Worm (Caenorhabditis elegans) whole organism, L1 larva: ENCODE data around the gene cex-1.
A peak's percentile ranks its signal among the peaks of the same experiment; 100 is the strongest.

ENCODE experiments used
- C04F5.9 ChIP-seq: sonication (generic microtip); optimal IDR thresholded peaks from 2 replicates; lab custom pipeline; 2016; ENCODE audit warnings: missing genetic modification characterization, missing compliant biosample characterization
- C16A3.4 ChIP-seq: fragments of 150-350 bp; optimal IDR thresholded peaks from 2 replicates; lab custom pipeline; 2014; ENCODE audit warnings: missing biosample characterization, missing genetic modification characterization
- C34B4.2 ChIP-seq: sonication (generic microtip); optimal IDR thresholded peaks from 2 replicates; lab custom pipeline; 2017; ENCODE audit warnings: mild to moderate bottlenecking, missing genetic modification characterization, missing compliant biosample characterization
- Y116A8C.19 ChIP-seq: sonication (generic microtip); optimal IDR thresholded peaks from 2 replicates; lab custom pipeline; 2016; ENCODE audit warnings: missing compliant biosample characterization, missing genetic modification characterization, borderline replicate concordance
- aha-1 ChIP-seq: fragments of 150-350 bp; optimal IDR thresholded peaks from 2 replicates; lab custom pipeline; 2014; ENCODE audit warnings: missing biosample characterization, missing genetic modification characterization
- aly-2 ChIP-seq: fragments of 150-350 bp; optimal IDR thresholded peaks from 2 replicates; lab custom pipeline; 2014; ENCODE audit warnings: missing biosample characterization, missing genetic modification characterization
- blmp-1 ChIP-seq: fragments of 150-350 bp; optimal IDR thresholded peaks from 2 replicates; lab custom pipeline; 2014; ENCODE audit warnings: missing biosample characterization, missing genetic modification characterization
- ceh-63 ChIP-seq: fragments of 200-800 bp; sonication (Bioruptor generic); optimal IDR thresholded peaks from 2 replicates; lab custom pipeline; 2018; ENCODE audit warnings: mild to moderate bottlenecking, missing genetic modification characterization, missing compliant biosample characterization
- ceh-8 ChIP-seq: fragments of 200-800 bp; sonication (Bioruptor generic); optimal IDR thresholded peaks from 2 replicates; lab custom pipeline; 2018; ENCODE audit warnings: mild to moderate bottlenecking, missing genetic modification characterization, moderate library complexity, missing compliant biosample characterization
- egl-13 ChIP-seq: sonication (generic microtip); optimal IDR thresholded peaks from 2 replicates; lab custom pipeline; 2016; ENCODE audit warnings: missing genotype, missing genetic modification reagents, missing genetic modification characterization, missing compliant biosample characterization
- elt-3 ChIP-seq, 6 experiments: fragments of 150-350 bp in 1 of 6; sonication (generic microtip); optimal IDR thresholded peaks; 2 replicates each; lab custom pipeline; 2017 to 2018; ENCODE audit warnings: missing biosample characterization in 6 of 6, missing genetic modification characterization in 6 of 6, inconsistent platforms in 1 of 6
- fkh-4 ChIP-seq: sonication (generic microtip); optimal IDR thresholded peaks from 2 replicates; lab custom pipeline; 2016; ENCODE audit warnings: missing compliant biosample characterization, missing genetic modification characterization, borderline replicate concordance
- grh-1 ChIP-seq: fragments of 200-800 bp; sonication (Bioruptor generic); IDR thresholded peaks from 2 replicates; pipeline ENCODE4 v1.3.6; 2022; ENCODE audit warnings: missing genetic modification reagents, missing genetic modification characterization, missing compliant biosample characterization
- hlh-4 ChIP-seq: sonication (generic microtip); optimal IDR thresholded peaks from 2 replicates; lab custom pipeline; 2016; ENCODE audit warnings: mild to moderate bottlenecking, missing genetic modification characterization, missing compliant biosample characterization
- jun-1 ChIP-seq: fragments of 150-350 bp; optimal IDR thresholded peaks from 2 replicates; lab custom pipeline; 2014; ENCODE audit warnings: missing biosample characterization, missing genetic modification reagents, missing genetic modification characterization
- lin-15B ChIP-seq: fragments of 150-350 bp; sonication (generic microtip); optimal IDR thresholded peaks from 3 replicates; lab custom pipeline; 2014; ENCODE audit warnings: missing biosample characterization, missing genetic modification characterization
- mab-9 ChIP-seq: fragments of 200-800 bp; sonication (Bioruptor generic); IDR thresholded peaks from 2 replicates; pipeline ENCODE4 v1.3.6; 2022; ENCODE audit warnings: missing genetic modification reagents, missing genetic modification characterization, missing compliant biosample characterization
- mdl-1 ChIP-seq, 2 experiments: fragments of 150-350 bp; optimal IDR thresholded peaks; 2 replicates each; lab custom pipeline; 2014 to 2017; ENCODE audit warnings: missing biosample characterization in 2 of 2, missing genetic modification characterization in 2 of 2, inconsistent platforms in 1 of 2
- nhr-11 ChIP-seq: fragments of 150-350 bp; optimal IDR thresholded peaks from 2 replicates; lab custom pipeline; 2014; ENCODE audit warnings: missing biosample characterization, missing genetic modification characterization
- nhr-12 ChIP-seq: sonication (generic microtip); optimal IDR thresholded peaks from 2 replicates; lab custom pipeline; 2017; ENCODE audit warnings: missing biosample characterization, missing genetic modification characterization
- nhr-19 ChIP-seq: fragments of 200-800 bp; sonication (Bioruptor generic); conservative IDR thresholded peaks from 2 replicates; pipeline ENCODE4 v1.3.6; 2022; ENCODE audit warnings: missing genetic modification characterization, missing compliant biosample characterization
- nhr-237 ChIP-seq: fragments of 150-350 bp; optimal IDR thresholded peaks from 2 replicates; lab custom pipeline; 2014; ENCODE audit warnings: missing biosample characterization, missing genetic modification characterization
- nhr-28 ChIP-seq: fragments of 150-350 bp; optimal IDR thresholded peaks from 2 replicates; lab custom pipeline; 2014; ENCODE audit warnings: missing biosample characterization, missing genetic modification characterization
- nhr-47 ChIP-seq: sonication (generic microtip); optimal IDR thresholded peaks from 2 replicates; lab custom pipeline; 2016; ENCODE audit warnings: mild to moderate bottlenecking, missing genetic modification characterization, moderate library complexity, missing compliant biosample characterization
- nhr-71 ChIP-seq: sonication (generic microtip); optimal IDR thresholded peaks from 2 replicates; lab custom pipeline; 2016; ENCODE audit warnings: mild to moderate bottlenecking, missing genetic modification characterization, moderate library complexity, missing compliant biosample characterization
- nhr-77 ChIP-seq: fragments of 150-350 bp; optimal IDR thresholded peaks from 2 replicates; lab custom pipeline; 2014; ENCODE audit warnings: missing biosample characterization, missing genetic modification characterization
- nhr-84 ChIP-seq: sonication (generic microtip); optimal IDR thresholded peaks from 2 replicates; lab custom pipeline; 2017; ENCODE audit warnings: missing biosample characterization, missing genetic modification characterization
- nhr-85 ChIP-seq: sonication (generic microtip); peaks from one replicate; lab custom pipeline; 2016; ENCODE audit warnings: missing genetic modification characterization, inconsistent platforms, missing compliant biosample characterization
- nhr-90 ChIP-seq: sonication (generic microtip); optimal IDR thresholded peaks from 2 replicates; lab custom pipeline; 2016; ENCODE audit warnings: mild to moderate bottlenecking, missing genetic modification characterization, missing compliant biosample characterization; ENCODE audit not compliant: poor library complexity
- pag-3 ChIP-seq: sonication (generic microtip); optimal IDR thresholded peaks from 2 replicates; lab custom pipeline; 2017; ENCODE audit warnings: missing genetic modification characterization, mild to moderate bottlenecking, missing compliant biosample characterization, antibody characterized with exemption, borderline replicate concordance; ENCODE audit not compliant: insufficient read depth
- pax-3 ChIP-seq: fragments of 200-800 bp; sonication (Bioruptor generic); optimal IDR thresholded peaks from 2 replicates; lab custom pipeline; 2018; ENCODE audit warnings: mild to moderate bottlenecking, missing genetic modification characterization, moderate library complexity, missing compliant biosample characterization
- rnt-1 ChIP-seq: sonication (generic microtip); optimal IDR thresholded peaks from 2 replicates; lab custom pipeline; 2016; ENCODE audit warnings: mild to moderate bottlenecking, missing genetic modification characterization, moderate library complexity, missing compliant biosample characterization
- skn-1 ChIP-seq: fragments of 150-350 bp; optimal IDR thresholded peaks from 2 replicates; lab custom pipeline; 2014; ENCODE audit warnings: missing biosample characterization, missing genetic modification characterization
- snu-23 ChIP-seq: sonication (generic microtip); optimal IDR thresholded peaks from 2 replicates; lab custom pipeline; 2016; ENCODE audit warnings: missing genetic modification characterization, missing compliant biosample characterization
- sox-4 ChIP-seq: sonication (generic microtip); optimal IDR thresholded peaks from 2 replicates; lab custom pipeline; 2016; ENCODE audit warnings: missing genetic modification characterization, missing compliant biosample characterization
- sptf-1 ChIP-seq: fragments of 150-350 bp; optimal IDR thresholded peaks from 2 replicates; lab custom pipeline; 2014; ENCODE audit warnings: missing biosample characterization, missing genetic modification characterization
- sup-37 ChIP-seq: fragments of 200-800 bp; sonication (Bioruptor generic); optimal IDR thresholded peaks from 2 replicates; lab custom pipeline; 2018; ENCODE audit warnings: mild to moderate bottlenecking, missing genetic modification characterization, missing compliant biosample characterization
- swsn-7 ChIP-seq: sonication (generic microtip); optimal IDR thresholded peaks from 2 replicates; lab custom pipeline; 2016; ENCODE audit warnings: missing genetic modification characterization, missing compliant biosample characterization
- tlp-1 ChIP-seq: fragments of 150-350 bp; optimal IDR thresholded peaks from 2 replicates; lab custom pipeline; 2014; ENCODE audit warnings: missing biosample characterization, missing genetic modification characterization
- unc-30 ChIP-seq: sonication (generic microtip); optimal IDR thresholded peaks from 2 replicates; lab custom pipeline; 2017; ENCODE audit warnings: missing biosample characterization, missing genetic modification characterization
- unc-62 ChIP-seq: fragments of 150-350 bp; optimal IDR thresholded peaks from 2 replicates; lab custom pipeline; 2014; ENCODE audit warnings: missing biosample characterization, missing genetic modification reagents, missing genetic modification characterization
- unc-86 ChIP-seq: sonication (generic microtip); optimal IDR thresholded peaks from 2 replicates; lab custom pipeline; 2016; ENCODE audit warnings: missing genetic modification characterization, missing compliant biosample characterization
- unc-98 ChIP-seq: fragments of 200-800 bp; sonication (Bioruptor generic); IDR thresholded peaks from 2 replicates; pipeline ENCODE4 v1.3.6; 2022; ENCODE audit warnings: missing genetic modification characterization, missing compliant biosample characterization
- vab-15 ChIP-seq: sonication (generic microtip); optimal IDR thresholded peaks from 2 replicates; lab custom pipeline; 2017; ENCODE audit warnings: missing genotype, mild to moderate bottlenecking, missing genetic modification characterization, missing compliant biosample characterization
- ztf-11 ChIP-seq, 2 experiments: sonication (generic microtip); optimal IDR thresholded peaks; 2 replicates each; lab custom pipeline; 2016 to 2017; ENCODE audit warnings: missing genetic modification characterization in 2 of 2, missing biosample characterization in 1 of 2, missing compliant biosample characterization in 1 of 2

The cex-1 gene

DNA sequence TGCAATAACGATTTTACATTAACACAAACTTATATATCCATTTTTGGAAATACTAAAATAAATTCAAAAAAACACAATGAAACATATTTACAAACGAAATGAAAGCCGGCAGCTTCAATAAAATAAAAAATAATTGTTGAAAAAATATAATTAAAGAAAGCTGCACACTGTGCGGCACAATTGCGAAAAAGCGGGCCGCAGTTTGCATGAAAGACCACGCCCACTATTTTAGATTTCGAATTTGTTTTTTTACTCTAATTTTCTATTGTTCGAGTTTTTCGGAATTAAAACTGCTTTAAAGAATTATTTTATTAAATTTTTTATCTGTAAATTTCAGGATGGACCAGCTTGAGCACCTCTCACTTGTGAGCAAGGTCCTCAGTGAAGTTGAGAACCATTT, 48.3 kb upstream of the cex-1 start, which contains the start of gene mog-5 (continued):
- TF ChIP-seq unc-62 (GFP tag; lab: Kevin White, UChicago) (no peak), nhr-85 (tag; lab: Kevin White, UChicago) (no peak), lin-15B (tag; lab: Kevin White, UChicago) (no peak), nhr-237 (tag; lab: Kevin White, UChicago) (no peak), Y116A8C.19 (tag; lab: Kevin White, UChicago) (no peak), ceh-63 (GFP tag; lab: Kevin White, UChicago) (no peak), skn-1 (tag; lab: Kevin White, UChicago) (peak; percentile 11), nhr-28 (no peak), sox-4 (no peak), sptf-1 (tag; lab: Kevin White, UChicago) (no peak), swsn-7 (peak; percentile 25), pag-3 (no peak), aly-2 (tag; lab: Kevin White, UChicago) (no peak), nhr-71 (tag; lab: Kevin White, UChicago) (peak; percentile 35), mdl-1 (tag; optimal IDR thresholded peaks at IDR 0.05; lab: Kevin White, UChicago) (peak in 1 of 2 experiments; percentile 1), ceh-8 (no peak), pax-3 (tag; lab: Kevin White, UChicago) (no peak), unc-30 (tag; lab: Kevin White, UChicago) (no peak), unc-98 (GFP tag; lab: Robert Waterston, UW) (no peak), nhr-12 (tag; lab: Kevin White, UChicago) (no peak), nhr-11 (tag; lab: Kevin White, UChicago) (no peak), egl-13 (no peak), grh-1 (GFP tag; lab: Robert Waterston, UW) (no peak), fkh-4 (tag; lab: Kevin White, UChicago) (no peak), jun-1 (no peak), unc-86 (tag; lab: Kevin White, UChicago) (no peak), nhr-90 (peak; percentile 32), nhr-47 (peak; percentile 4), nhr-77 (no peak), ztf-11 (tag; optimal IDR thresholded peaks at IDR 0.05; lab: Kevin White, UChicago) (no peak), hlh-4 (tag; lab: Kevin White, UChicago) (no peak), nhr-84 (tag; lab: Kevin White, UChicago) (no peak), elt-3 (tag; optimal IDR thresholded peaks at IDR 0.05; lab: Kevin White, UChicago) (peak in 1 of 6 experiments; percentile 51), snu-23 (peak; percentile 32), C16A3.4 (tag; lab: Kevin White, UChicago) (peak; percentile 35), tlp-1 (tag; lab: Kevin White, UChicago) (no peak), C04F5.9 (no peak), rnt-1 (tag; lab: Kevin White, UChicago) (peak; percentile 20), mab-9 (GFP tag; lab: Robert Waterston, UW) (no peak), sup-37 (no peak), nhr-19 (GFP tag; lab: Robert Waterston, UW) (0 out of 2 replicates have a peak, but pooled peaks have one; percentile 10), aha-1 (tag; lab: Kevin White, UChicago) (no peak), blmp-1 (tag; lab: Kevin White, UChicago) (peak; percentile 24), C34B4.2 (no peak), vab-15 (tag; lab: Kevin White, UChicago) (no peak)
